Worm (Caenorhabditis elegans): ENCODE data around the gene srh-68.

- no peak for TF ChIP-seq madf-9 (GFP tag; conservative IDR thresholded peaks at IDR 0.05)
- no peak for TF ChIP-seq daf-12 (tag; optimal IDR thresholded peaks at IDR 0.05)
- TF ChIP-seq nhr-41 (GFP tag; IDR thresholded peaks at IDR 0.05) = no peak
- TF ChIP-seq F49E8.2 (tag; optimal IDR thresholded peaks at IDR 0.05; ENCODE audit: borderline replicate concordance) = no peak
- no peak for TF ChIP-seq hif-1 (tag; optimal IDR thresholded peaks at IDR 0.05)
- TF ChIP-seq mes-2 (tag; optimal IDR thresholded peaks at IDR 0.05; ENCODE audit: poor library complexity, severe bottlenecking) = no peak
- no peak for TF ChIP-seq nhr-77 (tag; optimal IDR thresholded peaks at IDR 0.05)
- TF ChIP-seq nhr-102 (tag; optimal IDR thresholded peaks at IDR 0.05) = no peak
- no peak for TF ChIP-seq pqm-1 (tag; optimal IDR thresholded peaks at IDR 0.05)
Observed at ce11 chrII:12549613-12550012, 42.5 kb downstream of the srh-68 start.
